Worm (Caenorhabditis elegans) whole organism, mixed stage, embryonic: ENCODE data around the gene cyn-9.

ENCODE experiments used
- hlh-1 ChIP-seq: fragments of 150-350 bp; optimal IDR thresholded peaks from 2 replicates; lab custom pipeline; 2014; ENCODE audit warnings: missing biosample characterization, missing genetic modification reagents, missing genetic modification characterization
- mls-2 ChIP-seq: sonication (generic microtip); optimal IDR thresholded peaks from 2 replicates; lab custom pipeline; 2016; ENCODE audit warnings: mild to moderate bottlenecking, missing genetic modification characterization, moderate library complexity, missing compliant biosample characterization
- nhr-2 ChIP-seq: fragments of 150-350 bp; optimal IDR thresholded peaks from 2 replicates; lab custom pipeline; 2014; ENCODE audit warnings: missing biosample characterization, missing genetic modification characterization
- nhr-76 ChIP-seq: sonication (generic microtip); optimal IDR thresholded peaks from 2 replicates; lab custom pipeline; 2017; ENCODE audit warnings: missing biosample characterization, missing genetic modification characterization
- snpc-4 ChIP-seq: fragments of 150-350 bp; optimal IDR thresholded peaks from 2 replicates; lab custom pipeline; 2014; ENCODE audit warnings: missing biosample characterization, missing genetic modification characterization
- tbx-8 ChIP-seq: fragments of 200-800 bp; sonication (Bioruptor generic); optimal IDR thresholded peaks from 2 replicates; lab custom pipeline; 2018; ENCODE audit warnings: mild to moderate bottlenecking, missing genetic modification characterization, moderate library complexity, missing compliant biosample characterization
- ztf-11 ChIP-seq: fragments of 150-350 bp; optimal IDR thresholded peaks from 2 replicates; lab custom pipeline; 2014; ENCODE audit warnings: missing biosample characterization, missing genetic modification characterization

- TF ChIP-seq tbx-8 (GFP tag; lab: Kevin White, UChicago) (no peak), hlh-1 (no peak), ztf-11 (tag; lab: Kevin White, UChicago) (no peak), mls-2 (tag; lab: Kevin White, UChicago) (no peak), nhr-2 (tag; lab: Kevin White, UChicago) (no peak), nhr-76 (tag; lab: Kevin White, UChicago) (no peak), snpc-4 (tag; lab: Kevin White, UChicago) (no peak)
Measured at ce11 chrIII:3723726-3724125, 24.3 kb upstream of the cyn-9 start.
